Worm (Caenorhabditis elegans) whole organism, early embryonic: Measurements from ENCODE around the gene T08A11.1.

ENCODE experiments used
- aly-1 ChIP-seq: sonication (generic microtip); optimal IDR thresholded peaks from 2 replicates; lab custom pipeline; 2016; ENCODE audit warnings: missing genetic modification characterization, missing compliant biosample characterization
- ama-1 ChIP-seq: fragments of 150-350 bp; optimal IDR thresholded peaks from 2 replicates; lab custom pipeline; 2014
- ceh-36 ChIP-seq: sonication (generic microtip); optimal IDR thresholded peaks from 2 replicates; lab custom pipeline; 2016; ENCODE audit warnings: missing genetic modification characterization, inconsistent platforms, missing compliant biosample characterization
- ets-7 ChIP-seq: sonication (generic microtip); optimal IDR thresholded peaks from 2 replicates; lab custom pipeline; 2016; ENCODE audit warnings: missing genotype, missing genetic modification characterization, missing compliant biosample characterization
- flt-1 ChIP-seq: fragments of 200-800 bp; sonication (Bioruptor generic); IDR thresholded peaks from 2 replicates; pipeline ENCODE4 v1.3.6; 2022; ENCODE audit warnings: missing genetic modification characterization, missing compliant biosample characterization
- hmbx-1 ChIP-seq: sonication (generic microtip); optimal IDR thresholded peaks from 2 replicates; lab custom pipeline; 2016; ENCODE audit warnings: mild to moderate bottlenecking, missing genetic modification characterization, missing compliant biosample characterization
- hnd-1 ChIP-seq: sonication (generic microtip); optimal IDR thresholded peaks from 2 replicates; lab custom pipeline; 2016; ENCODE audit warnings: missing genetic modification characterization, missing compliant biosample characterization
- tbx-37 ChIP-seq: fragments of 200-800 bp; sonication (Bioruptor generic); conservative IDR thresholded peaks from 2 replicates; pipeline ENCODE4 v1.3.6; 2022; ENCODE audit warnings: missing genetic modification reagents, missing genetic modification characterization, missing compliant biosample characterization
- tra-4 ChIP-seq: sonication (generic microtip); optimal IDR thresholded peaks from 2 replicates; lab custom pipeline; 2017; ENCODE audit warnings: missing genetic modification characterization, missing compliant biosample characterization

DNA sequence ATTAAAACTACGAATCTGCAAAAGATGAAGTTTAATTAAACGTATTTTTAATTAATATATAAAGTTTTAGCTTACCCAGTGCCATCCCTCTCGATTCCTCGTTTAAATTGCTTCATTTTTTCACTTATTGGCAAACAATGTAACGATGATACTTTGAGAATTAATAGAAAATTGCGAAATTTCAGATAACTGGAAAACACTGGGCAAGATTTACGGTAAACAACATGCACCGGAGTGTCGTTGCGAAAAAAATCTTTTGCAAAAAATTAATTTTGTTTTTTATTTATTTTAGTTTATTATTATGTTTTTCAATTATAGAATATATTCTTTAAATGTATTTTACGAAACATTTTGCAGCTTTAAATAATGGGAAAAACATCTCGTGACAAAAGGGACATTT lies 58.9 kb downstream of the T08A11.1 start, which contains the start of the genes pelo-1 and R74.7:
- TF ChIP-seq tbx-37 (no peak), hmbx-1 (tag; lab: Kevin White, UChicago) (no peak), flt-1 (no peak), aly-1 (tag; lab: Kevin White, UChicago) (no peak), ceh-36 (tag; lab: Kevin White, UChicago) (no peak), hnd-1 (tag; lab: Kevin White, UChicago) (no peak), ama-1 (lab: Kevin White, UChicago) (no peak), ets-7 (tag; lab: Kevin White, UChicago) (no peak), tra-4 (tag; lab: Kevin White, UChicago) (no peak)
